Worm (Caenorhabditis elegans) whole organism, L1 larva: ENCODE data around the gene nspf-1.

Experiments used
- C34B4.2 ChIP-seq: sonication (generic microtip); optimal IDR thresholded peaks from 2 replicates; lab custom pipeline; 2017; ENCODE audit warnings: mild to moderate bottlenecking, missing genetic modification characterization, missing compliant biosample characterization
- F16B12.6 ChIP-seq: fragments of 150-350 bp; optimal IDR thresholded peaks from 2 replicates; lab custom pipeline; 2014; ENCODE audit warnings: missing biosample characterization, missing genetic modification characterization
- aha-1 ChIP-seq: fragments of 150-350 bp; optimal IDR thresholded peaks from 2 replicates; lab custom pipeline; 2014; ENCODE audit warnings: missing biosample characterization, missing genetic modification characterization
- blmp-1 ChIP-seq: fragments of 150-350 bp; optimal IDR thresholded peaks from 2 replicates; lab custom pipeline; 2014; ENCODE audit warnings: missing biosample characterization, missing genetic modification characterization
- ceh-8 ChIP-seq: fragments of 200-800 bp; sonication (Bioruptor generic); optimal IDR thresholded peaks from 2 replicates; lab custom pipeline; 2018; ENCODE audit warnings: mild to moderate bottlenecking, missing genetic modification characterization, moderate library complexity, missing compliant biosample characterization
- ceh-88 ChIP-seq: fragments of 200-800 bp; sonication (Bioruptor generic); IDR thresholded peaks from 2 replicates; pipeline ENCODE4 v1.3.6; 2022; ENCODE audit warnings: missing genetic modification characterization, missing compliant biosample characterization
- dsc-1 ChIP-seq: sonication (generic microtip); optimal IDR thresholded peaks from 2 replicates; lab custom pipeline; 2016; ENCODE audit warnings: mild to moderate bottlenecking, missing genetic modification characterization, missing compliant biosample characterization
- efl-1 ChIP-seq, 4 experiments: fragments of 150-350 bp; optimal IDR thresholded peaks in 3 of 4; peaks in 1 of 4; 1 replicate in 1 of 4; 2 replicates in 3 of 4; lab custom pipeline; 2014; ENCODE audit warnings: missing biosample characterization in 2 of 4, missing genetic modification characterization in 2 of 4, missing genetic modification reagents in 2 of 4
- egl-13 ChIP-seq: sonication (generic microtip); optimal IDR thresholded peaks from 2 replicates; lab custom pipeline; 2016; ENCODE audit warnings: missing genotype, missing genetic modification reagents, missing genetic modification characterization, missing compliant biosample characterization
- elt-2 ChIP-seq: sonication (generic microtip); optimal IDR thresholded peaks from 2 replicates; lab custom pipeline; 2016; ENCODE audit warnings: missing genetic modification characterization, mild to moderate bottlenecking, inconsistent platforms, missing compliant biosample characterization, missing genetic modification reagents
- elt-3 ChIP-seq, 6 experiments: fragments of 150-350 bp in 1 of 6; sonication (generic microtip); optimal IDR thresholded peaks; 2 replicates each; lab custom pipeline; 2017 to 2018; ENCODE audit warnings: missing biosample characterization in 6 of 6, missing genetic modification characterization in 6 of 6, inconsistent platforms in 1 of 6
- ets-5 ChIP-seq: fragments of 200-800 bp; sonication (Bioruptor generic); IDR thresholded peaks from 2 replicates; pipeline ENCODE4 v1.3.6; 2022; ENCODE audit warnings: missing genetic modification characterization, missing compliant biosample characterization
- fkh-10 ChIP-seq: sonication (generic microtip); optimal IDR thresholded peaks from 2 replicates; lab custom pipeline; 2017; ENCODE audit warnings: missing biosample characterization, missing genetic modification reagents, missing genetic modification characterization
- grh-1 ChIP-seq: fragments of 200-800 bp; sonication (Bioruptor generic); IDR thresholded peaks from 2 replicates; pipeline ENCODE4 v1.3.6; 2022; ENCODE audit warnings: missing genetic modification reagents, missing genetic modification characterization, missing compliant biosample characterization
- hlh-17 ChIP-seq: fragments of 200-800 bp; sonication (Bioruptor generic); optimal IDR thresholded peaks from 2 replicates; lab custom pipeline; 2018; ENCODE audit warnings: missing genetic modification characterization, mild to moderate bottlenecking, missing compliant biosample characterization, moderate library complexity, borderline replicate concordance
- isw-1 ChIP-seq: fragments of 200-800 bp; sonication (Bioruptor generic); IDR thresholded peaks from 2 replicates; pipeline ENCODE4 v1.3.6; 2022; ENCODE audit warnings: missing genetic modification characterization, missing compliant biosample characterization
- jun-1 ChIP-seq: fragments of 150-350 bp; optimal IDR thresholded peaks from 2 replicates; lab custom pipeline; 2014; ENCODE audit warnings: missing biosample characterization, missing genetic modification reagents, missing genetic modification characterization
- lin-39 ChIP-seq: fragments of 150-350 bp; optimal IDR thresholded peaks from 2 replicates; lab custom pipeline; 2014; ENCODE audit warnings: missing biosample characterization, missing genetic modification reagents, missing genetic modification characterization
- lir-3 ChIP-seq: sonication (generic microtip); optimal IDR thresholded peaks from 2 replicates; lab custom pipeline; 2016; ENCODE audit warnings: mild to moderate bottlenecking, missing genetic modification characterization, moderate library complexity, missing compliant biosample characterization; ENCODE audit not compliant: poor library complexity
- mef-2 ChIP-seq: fragments of 150-350 bp; optimal IDR thresholded peaks from 2 replicates; lab custom pipeline; 2014; ENCODE audit warnings: missing biosample characterization, missing genetic modification characterization
- nhr-12 ChIP-seq: sonication (generic microtip); optimal IDR thresholded peaks from 2 replicates; lab custom pipeline; 2017; ENCODE audit warnings: missing biosample characterization, missing genetic modification characterization
- nhr-19 ChIP-seq: fragments of 200-800 bp; sonication (Bioruptor generic); conservative IDR thresholded peaks from 2 replicates; pipeline ENCODE4 v1.3.6; 2022; ENCODE audit warnings: missing genetic modification characterization, missing compliant biosample characterization
- nhr-237 ChIP-seq: fragments of 150-350 bp; optimal IDR thresholded peaks from 2 replicates; lab custom pipeline; 2014; ENCODE audit warnings: missing biosample characterization, missing genetic modification characterization
- nhr-28 ChIP-seq: fragments of 150-350 bp; optimal IDR thresholded peaks from 2 replicates; lab custom pipeline; 2014; ENCODE audit warnings: missing biosample characterization, missing genetic modification characterization
- nhr-47 ChIP-seq: sonication (generic microtip); optimal IDR thresholded peaks from 2 replicates; lab custom pipeline; 2016; ENCODE audit warnings: mild to moderate bottlenecking, missing genetic modification characterization, moderate library complexity, missing compliant biosample characterization
- nhr-76 ChIP-seq: sonication (generic microtip); optimal IDR thresholded peaks from 2 replicates; lab custom pipeline; 2017; ENCODE audit warnings: missing biosample characterization, missing genetic modification characterization
- nhr-84 ChIP-seq: sonication (generic microtip); optimal IDR thresholded peaks from 2 replicates; lab custom pipeline; 2017; ENCODE audit warnings: missing biosample characterization, missing genetic modification characterization
- nhr-85 ChIP-seq: sonication (generic microtip); peaks from one replicate; lab custom pipeline; 2016; ENCODE audit warnings: missing genetic modification characterization, inconsistent platforms, missing compliant biosample characterization
- pqm-1 ChIP-seq: sonication (generic microtip); optimal IDR thresholded peaks from 3 replicates; lab custom pipeline; 2017; ENCODE audit warnings: missing biosample characterization, missing genetic modification characterization
- rnt-1 ChIP-seq: sonication (generic microtip); optimal IDR thresholded peaks from 2 replicates; lab custom pipeline; 2016; ENCODE audit warnings: mild to moderate bottlenecking, missing genetic modification characterization, moderate library complexity, missing compliant biosample characterization
- snu-23 ChIP-seq: sonication (generic microtip); optimal IDR thresholded peaks from 2 replicates; lab custom pipeline; 2016; ENCODE audit warnings: missing genetic modification characterization, missing compliant biosample characterization
- sox-4 ChIP-seq: sonication (generic microtip); optimal IDR thresholded peaks from 2 replicates; lab custom pipeline; 2016; ENCODE audit warnings: missing genetic modification characterization, missing compliant biosample characterization
- sup-37 ChIP-seq: fragments of 200-800 bp; sonication (Bioruptor generic); optimal IDR thresholded peaks from 2 replicates; lab custom pipeline; 2018; ENCODE audit warnings: mild to moderate bottlenecking, missing genetic modification characterization, missing compliant biosample characterization
- tbx-2 ChIP-seq: sonication (generic microtip); optimal IDR thresholded peaks from 2 replicates; lab custom pipeline; 2016; ENCODE audit warnings: missing genetic modification characterization, missing compliant biosample characterization
- tlp-1 ChIP-seq: fragments of 150-350 bp; optimal IDR thresholded peaks from 2 replicates; lab custom pipeline; 2014; ENCODE audit warnings: missing biosample characterization, missing genetic modification characterization
- xbp-1 ChIP-seq: sonication (generic microtip); optimal IDR thresholded peaks from 2 replicates; lab custom pipeline; 2016; ENCODE audit warnings: missing genetic modification characterization, missing compliant biosample characterization
- zip-4 ChIP-seq: fragments of 200-800 bp; sonication (Bioruptor generic); optimal IDR thresholded peaks from 2 replicates; lab custom pipeline; 2018; ENCODE audit warnings: mild to moderate bottlenecking, missing genetic modification characterization, moderate library complexity, missing compliant biosample characterization
- ztf-11 ChIP-seq, 2 experiments: sonication (generic microtip); optimal IDR thresholded peaks; 2 replicates each; lab custom pipeline; 2016 to 2017; ENCODE audit warnings: missing genetic modification characterization in 2 of 2, missing biosample characterization in 1 of 2, missing compliant biosample characterization in 1 of 2
- ztf-4 ChIP-seq: fragments of 150-350 bp; optimal IDR thresholded peaks from 2 replicates; lab custom pipeline; 2014; ENCODE audit warnings: missing biosample characterization, missing genetic modification characterization

Gene nspf-1

DNA sequence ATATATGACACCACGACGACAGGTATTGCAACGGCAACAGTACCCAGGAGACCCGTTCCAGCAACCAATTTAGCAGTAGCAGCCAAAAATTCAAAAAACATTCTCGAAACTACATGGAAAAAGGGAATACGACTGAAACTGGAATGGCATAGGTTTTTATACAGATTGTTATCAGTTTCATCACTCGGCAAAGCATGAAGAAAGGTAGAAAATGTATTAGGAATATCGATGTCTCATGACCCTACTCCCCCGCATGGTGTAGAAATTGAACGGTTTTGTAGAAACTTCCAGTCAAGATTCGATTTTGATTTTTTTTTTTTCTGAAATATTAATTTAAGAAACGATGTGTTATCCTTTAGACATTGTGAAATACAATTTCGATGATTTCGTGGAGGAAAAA is 23.5 kb downstream of the nspf-1 start, which contains the start of gene T05A8.2:
TSS of gene T05A8.2 (minus strand) at position 101 of the 400 bp plus-strand sequence.
- TF ChIP-seq sup-37 (no peak), tbx-2 (tag; lab: Kevin White, UChicago) (no peak), dsc-1 (tag; lab: Kevin White, UChicago) (no peak), isw-1 (no peak)
- TF ChIP-seq, all 84 proteins: peak for 0

DNA sequence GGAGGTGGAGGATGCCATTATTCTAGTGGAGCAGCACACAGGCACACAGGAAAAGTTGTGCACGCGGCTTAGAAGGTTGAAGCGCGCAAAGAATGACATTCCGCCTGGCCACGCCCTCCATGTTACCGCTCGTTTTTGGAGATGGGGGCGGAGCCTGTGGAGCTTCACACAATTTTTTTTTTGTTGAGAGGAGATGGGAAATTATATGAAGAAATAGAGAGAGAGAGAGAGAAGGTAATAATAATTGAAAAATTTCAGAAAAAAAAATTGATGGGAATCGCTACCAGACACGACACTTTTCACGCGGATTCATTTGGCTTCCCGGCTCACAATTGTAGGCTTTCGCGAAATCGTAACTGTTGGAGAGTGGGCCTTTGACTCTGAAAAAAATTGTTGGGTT is 29.9 kb downstream of the nspf-1 start, which contains the start of gene T05A8.3:
TSS of gene T05A8.3 (minus strand) at position 101 of the 400 bp plus-strand sequence.
- TF ChIP-seq C34B4.2 (tag; lab: Kevin White, UChicago): no peak
- TF ChIP-seq grh-1 (GFP tag; lab: Robert Waterston, UW): no peak
- TF ChIP-seq lir-3 (tag; lab: Kevin White, UChicago): no peak
- no peak for TF ChIP-seq hlh-17 (GFP tag; lab: Kevin White, UChicago)
- no peak for TF ChIP-seq ceh-88 (GFP tag; lab: Robert Waterston, UW)
- TF ChIP-seq mef-2 (tag; lab: Kevin White, UChicago): no peak
- no peak for TF ChIP-seq F16B12.6 (tag; lab: Kevin White, UChicago)
- TF ChIP-seq jun-1 (tag; lab: Kevin White, UChicago): no peak
- TF ChIP-seq nhr-237 (tag; lab: Kevin White, UChicago): no peak
- no peak for TF ChIP-seq efl-1 (optimal IDR thresholded peaks at IDR 0.05; lab: Kevin White, UChicago)
- no peak for TF ChIP-seq efl-1 (GFP tag; optimal IDR thresholded peaks at IDR 0.05 in 1 of 2; lab: Kevin White, UChicago)
- TF ChIP-seq elt-3 (tag; optimal IDR thresholded peaks at IDR 0.05; lab: Kevin White, UChicago): no peak
- no peak for TF ChIP-seq ceh-8 (GFP tag; lab: Kevin White, UChicago)
- TF ChIP-seq fkh-10 (GFP tag; lab: Kevin White, UChicago): no peak
- no peak for TF ChIP-seq ztf-4 (tag; lab: Kevin White, UChicago)
- no peak for TF ChIP-seq tlp-1
- no peak for TF ChIP-seq pqm-1
- TF ChIP-seq nhr-76 (tag; lab: Kevin White, UChicago): no peak
- no peak for TF ChIP-seq ets-5 (GFP tag; lab: Robert Waterston, UW)
- no peak for TF ChIP-seq dsc-1 (tag; lab: Kevin White, UChicago)
- TF ChIP-seq, all 84 proteins: peak for 0

DNA sequence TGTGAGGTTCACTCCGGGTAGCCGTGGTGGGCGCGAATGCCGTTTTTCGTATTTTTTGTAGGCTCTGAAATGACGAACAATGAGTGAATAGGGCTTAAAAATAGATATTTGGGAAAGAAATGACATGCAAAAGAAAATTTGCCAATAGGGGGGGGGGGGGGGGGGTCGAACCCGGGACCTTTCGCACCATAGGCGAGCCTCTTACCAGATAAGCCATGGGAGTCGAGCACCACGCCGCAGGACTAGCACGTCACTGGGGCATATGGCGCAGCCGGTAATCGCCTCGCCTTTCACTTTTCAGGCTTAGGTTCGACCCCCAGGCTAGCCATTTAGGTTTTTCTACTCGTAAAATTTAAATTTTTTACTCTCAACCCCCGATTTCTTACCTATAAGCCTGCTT is 31.8 kb downstream of the nspf-1 start:
- no peak for TF ChIP-seq snu-23 (GFP tag; lab: Kevin White, UChicago)
- TF ChIP-seq xbp-1 (tag; lab: Kevin White, UChicago): no peak
- TF ChIP-seq aha-1 (tag; lab: Kevin White, UChicago): no peak
- no peak for TF ChIP-seq rnt-1 (tag; lab: Kevin White, UChicago)
- no peak for TF ChIP-seq nhr-12 (tag; lab: Kevin White, UChicago)
- TF ChIP-seq zip-4 (GFP tag; lab: Kevin White, UChicago): no peak

ce11 chrII:2721992-2722391 is 34.6 kb downstream of the nspf-1 start:
- no peak for TF ChIP-seq egl-13

DNA sequence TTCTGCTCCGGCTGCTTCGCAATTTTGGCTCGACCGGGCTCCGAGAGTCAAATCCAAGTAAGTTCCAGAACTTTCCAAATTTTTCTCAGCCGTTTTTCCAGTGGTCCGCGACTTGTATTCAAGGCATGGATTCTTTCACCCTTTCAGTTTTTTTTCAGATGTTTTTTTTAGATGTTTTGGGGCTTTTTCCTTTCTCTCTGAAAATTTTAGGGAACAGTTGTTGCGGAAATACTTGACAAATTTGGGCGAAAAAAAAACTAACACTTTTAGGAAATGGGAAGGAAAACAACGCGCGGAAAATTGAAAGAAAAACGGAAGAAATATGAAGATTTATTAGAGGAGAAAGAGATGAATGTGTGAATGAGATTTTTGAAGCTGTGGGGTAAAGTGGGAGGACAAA is 38.1 kb downstream of the nspf-1 start, which contains the start of the genes T05A8.11 and nep-2:
TSS of gene T05A8.11 (minus strand) at position 101 of the 400 bp plus-strand sequence.
TSS of gene nep-2 (minus strand) at position 192 of the 400 bp plus-strand sequence.
- TF ChIP-seq nhr-84 (tag; lab: Kevin White, UChicago) (no peak), elt-2 (tag; lab: Kevin White, UChicago) (no peak), blmp-1 (no peak), nhr-28 (tag; lab: Kevin White, UChicago) (no peak), nhr-237 (tag; lab: Kevin White, UChicago) (no peak), lin-39 (tag; lab: Kevin White, UChicago) (no peak), ceh-8 (GFP tag; lab: Kevin White, UChicago) (no peak), sox-4 (tag; lab: Kevin White, UChicago) (no peak), jun-1 (tag; lab: Kevin White, UChicago) (no peak), nhr-85 (tag; lab: Kevin White, UChicago) (no peak), elt-3 (tag; optimal IDR thresholded peaks at IDR 0.05; lab: Kevin White, UChicago) (no peak), nhr-47 (tag; lab: Kevin White, UChicago) (no peak), ztf-11 (tag; optimal IDR thresholded peaks at IDR 0.05; lab: Kevin White, UChicago) (no peak), nhr-76 (tag; lab: Kevin White, UChicago) (no peak), mef-2 (tag; lab: Kevin White, UChicago) (no peak), ztf-4 (tag; lab: Kevin White, UChicago) (no peak), pqm-1 (no peak), nhr-19 (GFP tag; lab: Robert Waterston, UW) (no peak), sup-37 (no peak)
- TF ChIP-seq, all 84 proteins: peak for 0
